Fruit fly (Drosophila melanogaster): Measurements from ENCODE around the gene pb.

The pb gene

dm6 chr3R:6662613-6663288, 79.1 kb downstream of the pb start (continued):
- no peak for TF ChIP-seq CG6175 (GFP tag; IDR thresholded peaks at IDR 0.05)
- TF ChIP-seq Doc2 (GFP tag; IDR thresholded peaks at IDR 0.05): no peak
- TF ChIP-seq Atf6 (GFP tag; IDR thresholded peaks at IDR 0.05): no peak
- 0 out of 3 replicates have a peak, but pooled peaks have one; percentile 15 for TF ChIP-seq row (GFP tag; IDR thresholded peaks at IDR 0.05)
- TF ChIP-seq CG43689 (GFP tag; IDR thresholded peaks at IDR 0.05): no peak
- TF ChIP-seq luna (GFP tag; optimal IDR thresholded peaks at IDR 0.05): no peak
- no peak for TF ChIP-seq CG4730 (GFP tag; IDR thresholded peaks at IDR 0.05)
- TF ChIP-seq lbe (GFP tag; optimal IDR thresholded peaks at IDR 0.05): no peak
- peak; percentile 31 for TF ChIP-seq CG14710 (tag; optimal IDR thresholded peaks at IDR 0.05)
- no peak for TF ChIP-seq btn (GFP tag; optimal IDR thresholded peaks at IDR 0.05)
- TF ChIP-seq Ptx1 (GFP tag; IDR thresholded peaks at IDR 0.05): no peak
- TF ChIP-seq MBD-R2 (GFP tag; IDR thresholded peaks at IDR 0.05): no peak
- TF ChIP-seq trh (GFP tag; optimal IDR thresholded peaks at IDR 0.05): no peak
- no peak for TF ChIP-seq vnd (GFP tag; IDR thresholded peaks at IDR 0.05; ENCODE audit: partially characterized antibody)
- TF ChIP-seq amos (GFP tag; IDR thresholded peaks at IDR 0.05; ENCODE audit: partially characterized antibody): 0 out of 2 replicates have a peak, but pooled peaks have one; percentile 4
- TF ChIP-seq CG14965 (GFP tag; optimal IDR thresholded peaks at IDR 0.05; ENCODE audit: borderline replicate concordance): no peak
- no peak for TF ChIP-seq CG8089 (GFP tag; optimal IDR thresholded peaks at IDR 0.05)
- no peak for TF ChIP-seq CG9876 (GFP tag; optimal IDR thresholded peaks at IDR 0.05)
- 0 out of 3 replicates have a peak, but pooled peaks have one; percentile 21 for TF ChIP-seq CG16813 (GFP tag; IDR thresholded peaks at IDR 0.05; ENCODE audit: partially characterized antibody)
- TF ChIP-seq cwo (GFP tag; optimal IDR thresholded peaks at IDR 0.05): no peak
- no peak for TF ChIP-seq CG13123 (GFP tag; optimal IDR thresholded peaks at IDR 0.05)
- peak; percentile 38 for TF ChIP-seq CG10979 (tag; optimal IDR thresholded peaks at IDR 0.05)
- no peak for TF ChIP-seq BtbVII (GFP tag; optimal IDR thresholded peaks at IDR 0.05)
- no peak for TF ChIP-seq CG8281 (tag; optimal IDR thresholded peaks at IDR 0.05)

dm6 chr3R:6659941-6660340, 81.9 kb downstream of the pb start, which contains the start of gene agt:
agt (minus strand) TSS chr3R:6660100.
- peak; percentile 48; the same call in 2 of the 3 replicates for TF ChIP-seq row (GFP tag; IDR thresholded peaks at IDR 0.05)
- TF ChIP-seq Dbx (GFP tag; IDR thresholded peaks at IDR 0.05): 0 out of 3 replicates have a peak, but pooled peaks have one; percentile 5
- no peak for TF ChIP-seq en (GFP tag; optimal IDR thresholded peaks at IDR 0.05)
- peak; percentile 0 for TF ChIP-seq CG13424 (tag; optimal IDR thresholded peaks at IDR 0.05)
- TF ChIP-seq stwl (tag; optimal IDR thresholded peaks at IDR 0.05): peak; percentile 93
- no peak for TF ChIP-seq Adf1 (GFP tag; IDR thresholded peaks at IDR 0.05)
- no peak for TF ChIP-seq nau (GFP tag; optimal IDR thresholded peaks at IDR 0.05)
- TF ChIP-seq Lim3 (GFP tag; IDR thresholded peaks at IDR 0.05): no peak
- TF ChIP-seq CG3726 (GFP tag; IDR thresholded peaks at IDR 0.05): no peak
- no peak for TF ChIP-seq bab2 (GFP tag; optimal IDR thresholded peaks at IDR 0.05)
- TF ChIP-seq CTCF (GFP tag; optimal IDR thresholded peaks at IDR 0.05): peak; percentile 71
- peak; percentile 77 for TF ChIP-seq HmgZ (tag; optimal IDR thresholded peaks at IDR 0.05)
- TF ChIP-seq CG17186 (GFP tag; optimal IDR thresholded peaks at IDR 0.05): peak; percentile 2
- no peak for TF ChIP-seq dysf (GFP tag; IDR thresholded peaks at IDR 0.05)
- TF ChIP-seq tap (tag; optimal IDR thresholded peaks at IDR 0.05): no peak
- no peak for TF ChIP-seq schlank (tag; optimal IDR thresholded peaks at IDR 0.05)
- TF ChIP-seq CG10267 (tag; optimal IDR thresholded peaks at IDR 0.05): peak; percentile 37
- TF ChIP-seq CoRest (tag; optimal IDR thresholded peaks at IDR 0.05): peak; percentile 52
- TF ChIP-seq CG2712 (tag; optimal IDR thresholded peaks at IDR 0.05): peak; percentile 50
- TF ChIP-seq Med (GFP tag): peak; percentile 46
- peak; percentile 14 for TF ChIP-seq CG10979 (tag; optimal IDR thresholded peaks at IDR 0.05)
- peak; percentile 5 for TF ChIP-seq CG17912 (GFP tag; optimal IDR thresholded peaks at IDR 0.05)
- peak; percentile 60; the same call in 1 of the 2 replicates for TF ChIP-seq CG3847 (GFP tag; IDR thresholded peaks at IDR 0.05)
- TF ChIP-seq sens (GFP tag): peak; percentile 17
- 0 out of 2 replicates have a peak, but pooled peaks have one; percentile 14 for TF ChIP-seq CG9932 (GFP tag; IDR thresholded peaks at IDR 0.05)
- no peak for TF ChIP-seq prd (optimal IDR thresholded peaks at IDR 0.05)
- 0 out of 3 replicates have a peak, but pooled peaks have one; percentile 6 for TF ChIP-seq prd (GFP tag; IDR thresholded peaks at IDR 0.05)
- peak; percentile 40 for TF ChIP-seq CG12391 (tag; optimal IDR thresholded peaks at IDR 0.05)
- peak; percentile 11 for TF ChIP-seq CG9817 (tag; optimal IDR thresholded peaks at IDR 0.05)

Data from whole organism, embryonic.